Worm (Caenorhabditis elegans): Measurements from ENCODE around the gene C01C4.3.

ce11 chrX:3686420-3686819, 10.3 kb upstream of the C01C4.3 start:
- TF ChIP-seq elt-3 (tag; optimal IDR thresholded peaks at IDR 0.05), result no peak
- TF ChIP-seq nhr-77 (tag; optimal IDR thresholded peaks at IDR 0.05), result no peak
- no peak for TF ChIP-seq nhr-47 (tag; optimal IDR thresholded peaks at IDR 0.05)
